Fruit fly (Drosophila melanogaster) whole organism, prepupa: ENCODE data around the gene CG33110.

Source experiments
- CG10631 ChIP-seq: fragments of 200-800 bp; sonication (Bioruptor generic); optimal IDR thresholded peaks from 2 replicates; lab custom pipeline; 2016; ENCODE audit warnings: missing biosample characterization, missing genetic modification characterization
- CG11294 ChIP-seq: fragments of 200-800 bp; sonication (Bioruptor generic); IDR thresholded peaks from 2 replicates; pipeline ENCODE4 v1.3.6; 2022; ENCODE audit warnings: missing biosample characterization, missing genetic modification characterization
- CG11762 ChIP-seq: fragments of 200-800 bp; sonication (Bioruptor generic); optimal IDR thresholded peaks from 3 replicates; lab custom pipeline; 2016; ENCODE audit warnings: missing biosample characterization, missing genetic modification characterization; ENCODE audit not compliant: insufficient read depth
- CG15336 ChIP-seq: fragments of 200-800 bp; sonication (Bioruptor generic); IDR thresholded peaks from 2 replicates; pipeline ENCODE4 v1.3.6; 2022; ENCODE audit warnings: missing biosample characterization, missing genetic modification characterization
- CG16779 ChIP-seq: fragments of 200-800 bp; sonication (Bioruptor generic); optimal IDR thresholded peaks from 3 replicates; lab custom pipeline; 2017; ENCODE audit warnings: missing biosample characterization, mild to moderate bottlenecking, missing genetic modification characterization
- CG31627 ChIP-seq: fragments of 200-800 bp; sonication (Bioruptor generic); optimal IDR thresholded peaks from 3 replicates; lab custom pipeline; 2016; ENCODE audit warnings: missing biosample characterization, missing genetic modification characterization
- CG32006 ChIP-seq: fragments of 200-800 bp; sonication (Bioruptor generic); optimal IDR thresholded peaks from 3 replicates; lab custom pipeline; 2017; ENCODE audit warnings: missing biosample characterization, mild to moderate bottlenecking, missing genetic modification characterization
- CG3919 ChIP-seq: fragments of 200-800 bp; sonication (Bioruptor generic); optimal IDR thresholded peaks from 3 replicates; lab custom pipeline; 2016; ENCODE audit warnings: missing biosample characterization, missing genetic modification characterization
- CG6163 ChIP-seq: fragments of 200-800 bp; sonication (Bioruptor generic); IDR thresholded peaks from 3 replicates; pipeline ENCODE4 v1.3.6; 2022; ENCODE audit warnings: missing biosample characterization, missing genetic modification characterization
- CG6276 ChIP-seq: fragments of 200-800 bp; sonication (Bioruptor generic); optimal IDR thresholded peaks from 2 replicates; lab custom pipeline; 2017; ENCODE audit warnings: missing biosample characterization, mild to moderate bottlenecking, missing genetic modification characterization
- CG6792 ChIP-seq: fragments of 200-800 bp; sonication (Bioruptor generic); optimal IDR thresholded peaks from 3 replicates; lab custom pipeline; 2016; ENCODE audit warnings: missing biosample characterization, missing genetic modification characterization
- CG6808 ChIP-seq: fragments of 200-800 bp; sonication (Bioruptor generic); optimal IDR thresholded peaks from 3 replicates; lab custom pipeline; 2017; ENCODE audit warnings: missing biosample characterization, missing genetic modification characterization, mild to moderate bottlenecking, moderate library complexity, missing genetic modification reagents
- CG8119 ChIP-seq: fragments of 200-800 bp; sonication (Bioruptor generic); IDR thresholded peaks from 3 replicates; pipeline ENCODE4 v1.3.6; 2022; ENCODE audit warnings: missing biosample characterization, missing genetic modification characterization
- Eip78C ChIP-seq: fragments of 200-800 bp; sonication (Bioruptor generic); peaks from one replicate; lab custom pipeline; 2016; ENCODE audit warnings: missing biosample characterization, missing genetic modification characterization
- Ets96B ChIP-seq: fragments of 200-800 bp; optimal IDR thresholded peaks from 2 replicates; lab custom pipeline; 2019; ENCODE audit warnings: missing biosample characterization, mild to moderate bottlenecking, missing genetic modification characterization, moderate library complexity
- Gug ChIP-seq: fragments of 200-800 bp; sonication (Bioruptor generic); IDR thresholded peaks from 2 replicates; pipeline ENCODE4 v1.3.6; 2022; ENCODE audit warnings: missing biosample characterization, missing genetic modification characterization
- Hr38 ChIP-seq: sonication (Bioruptor generic); optimal IDR thresholded peaks from 2 replicates; lab custom pipeline; 2016; ENCODE audit warnings: missing biosample characterization, missing genetic modification characterization
- Hr39 ChIP-seq: fragments of 200-800 bp; sonication (Bioruptor generic); optimal IDR thresholded peaks from 2 replicates; lab custom pipeline; 2016; ENCODE audit warnings: missing biosample characterization, missing genetic modification characterization
- Hr4 ChIP-seq: fragments of 200-800 bp; sonication (Bioruptor generic); optimal IDR thresholded peaks from 3 replicates; lab custom pipeline; 2016; ENCODE audit warnings: missing biosample characterization, missing genetic modification characterization
- Lpt ChIP-seq: fragments of 200-800 bp; sonication (Bioruptor generic); optimal IDR thresholded peaks from 3 replicates; lab custom pipeline; 2016; ENCODE audit warnings: missing biosample characterization, missing genetic modification characterization
- OdsH ChIP-seq: fragments of 200-800 bp; sonication (Bioruptor generic); optimal IDR thresholded peaks from 3 replicates; lab custom pipeline; 2016; ENCODE audit warnings: missing biosample characterization, missing genetic modification characterization
- Smox ChIP-seq: fragments of 200-800 bp; sonication (Bioruptor generic); optimal IDR thresholded peaks from 3 replicates; lab custom pipeline; 2016; ENCODE audit warnings: missing biosample characterization, missing genetic modification characterization
- Sox14 ChIP-seq: fragments of 200-800 bp; sonication (Bioruptor generic); optimal IDR thresholded peaks from 3 replicates; lab custom pipeline; 2016; ENCODE audit warnings: missing biosample characterization, missing genetic modification characterization
- achi ChIP-seq: fragments of 200-800 bp; sonication (Bioruptor generic); optimal IDR thresholded peaks from 3 replicates; lab custom pipeline; 2016; ENCODE audit warnings: missing biosample characterization, missing genetic modification characterization
- dac ChIP-seq: fragments of 200-800 bp; sonication (Bioruptor generic); optimal IDR thresholded peaks from 2 replicates; lab custom pipeline; 2017; ENCODE audit warnings: missing biosample characterization, mild to moderate bottlenecking, missing genetic modification characterization
- dsx ChIP-seq: fragments of 200-800 bp; optimal IDR thresholded peaks from 3 replicates; lab custom pipeline; 2019; ENCODE audit warnings: missing biosample characterization, mild to moderate bottlenecking, missing genetic modification characterization, moderate library complexity; ENCODE audit not compliant: poor library complexity, severe bottlenecking
- eg ChIP-seq: fragments of 200-800 bp; sonication (Bioruptor generic); IDR thresholded peaks from 3 replicates; pipeline ENCODE4 v1.3.6; 2022; ENCODE audit warnings: missing biosample characterization, missing genetic modification characterization
- esn ChIP-seq: fragments of 200-800 bp; sonication (Bioruptor generic); optimal IDR thresholded peaks from 2 replicates; lab custom pipeline; 2016; ENCODE audit warnings: missing biosample characterization, mild to moderate bottlenecking, missing genetic modification characterization, moderate library complexity
- fd59A ChIP-seq: fragments of 200-800 bp; sonication (Bioruptor generic); optimal IDR thresholded peaks from 2 replicates; lab custom pipeline; 2017; ENCODE audit warnings: missing biosample characterization, mild to moderate bottlenecking, missing genetic modification characterization, missing genetic modification reagents
- fd85E ChIP-seq: fragments of 200-800 bp; sonication (Bioruptor generic); optimal IDR thresholded peaks from 3 replicates; lab custom pipeline; 2016; ENCODE audit warnings: missing biosample characterization, missing genetic modification characterization
- fkh ChIP-seq: fragments of 200-800 bp; sonication (Bioruptor generic); optimal IDR thresholded peaks from 3 replicates; lab custom pipeline; 2017; ENCODE audit warnings: missing biosample characterization, mild to moderate bottlenecking, missing genetic modification characterization, moderate library complexity
- salr ChIP-seq, 2 experiments: fragments of 200-800 bp; sonication (Bioruptor generic); optimal IDR thresholded peaks; 3 replicates each; lab custom pipeline; 2016 to 2018; ENCODE audit warnings: missing biosample characterization in 2 of 2, missing genetic modification characterization in 2 of 2, mild to moderate bottlenecking in 1 of 2
- spab ChIP-seq: fragments of 200-800 bp; sonication (Bioruptor generic); optimal IDR thresholded peaks from 2 replicates; lab custom pipeline; 2017; ENCODE audit warnings: missing biosample characterization, mild to moderate bottlenecking, missing genetic modification characterization, missing genetic modification reagents
- svp ChIP-seq: fragments of 200-800 bp; sonication (Bioruptor generic); peaks from one replicate; lab custom pipeline; 2016; ENCODE audit warnings: missing biosample characterization, missing genetic modification characterization
- topi ChIP-seq: fragments of 200-800 bp; sonication (Bioruptor generic); optimal IDR thresholded peaks from 3 replicates; lab custom pipeline; 2016; ENCODE audit warnings: missing biosample characterization, missing genetic modification characterization

CG33110 gene

dm6 chr3R:22564707-22565106 is 5.3 kb upstream of the CG33110 start:
- TF ChIP-seq CG6792 (GFP tag; lab: Kevin White, UChicago) (no peak), CG11762 (GFP tag; lab: Kevin White, UChicago) (no peak), fd85E (GFP tag; lab: Kevin White, UChicago) (no peak), Sox14 (GFP tag; lab: Kevin White, UChicago) (no peak), CG16779 (tag; lab: Kevin White, UChicago) (no peak), spab (GFP tag; lab: Kevin White, UChicago) (no peak), CG31627 (GFP tag; lab: Kevin White, UChicago) (no peak), CG6276 (GFP tag; lab: Kevin White, UChicago) (no peak), Lpt (GFP tag; lab: Kevin White, UChicago) (no peak), salr (GFP tag; optimal IDR thresholded peaks at IDR 0.05; lab: Kevin White, UChicago) (no peak), CG32006 (no peak), CG15336 (no peak), Eip78C (GFP tag; lab: Kevin White, UChicago) (no peak), CG10631 (GFP tag; lab: Kevin White, UChicago) (no peak), dsx (GFP tag; lab: Kevin White, UChicago) (no peak)

DNA sequence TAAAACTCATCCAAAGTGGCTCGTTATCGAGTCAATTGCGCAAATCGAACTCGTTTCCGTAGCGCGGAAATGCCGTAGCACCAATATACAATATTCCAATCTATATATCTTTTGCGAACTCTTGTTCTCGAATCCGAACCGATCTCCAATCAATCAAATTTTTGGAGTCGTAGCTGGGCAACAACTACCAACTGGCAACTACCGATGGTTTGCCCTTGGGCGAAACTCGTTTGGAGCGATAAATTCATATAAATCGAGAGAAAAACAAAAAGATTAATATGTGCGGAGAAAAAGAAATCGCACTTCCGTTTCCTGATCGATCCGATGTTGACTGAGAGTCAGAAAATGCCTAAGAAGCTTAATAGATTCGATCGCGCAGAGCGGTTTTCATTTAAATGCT is 4.3 kb upstream of the CG33110 start:
- TF ChIP-seq topi (no peak), CG16779 (tag; lab: Kevin White, UChicago) (no peak), Eip78C (GFP tag; lab: Kevin White, UChicago) (no peak), dac (no peak), CG6808 (GFP tag; lab: Kevin White, UChicago) (no peak), Gug (GFP tag; lab: Robert Waterston, UW) (no peak), Hr38 (no peak), esn (GFP tag; lab: Kevin White, UChicago) (no peak)

DNA sequence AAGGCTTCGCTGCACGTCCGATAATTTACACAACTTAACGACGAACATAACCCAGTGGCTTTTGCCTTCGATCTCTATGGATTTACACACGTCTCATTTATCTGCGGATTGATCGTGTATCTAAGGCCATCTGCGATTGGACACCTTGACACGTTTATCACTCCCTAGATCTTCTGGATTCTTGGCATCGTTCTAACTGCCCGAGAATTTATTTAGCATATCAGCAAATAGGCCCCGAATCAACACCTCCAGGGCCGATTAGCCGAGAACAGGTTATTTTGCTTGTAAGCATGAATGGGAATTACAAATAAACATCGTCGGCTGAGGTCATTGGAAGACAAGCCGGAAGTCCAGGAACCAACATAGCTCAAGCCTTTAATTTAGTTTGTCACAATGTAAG is 1.5 kb upstream of the CG33110 start:
- peak; percentile 27 for TF ChIP-seq fkh (GFP tag; lab: Kevin White, UChicago)
- TF ChIP-seq dac, result no peak
- TF ChIP-seq Hr39 (GFP tag; lab: Kevin White, UChicago), result no peak
- TF ChIP-seq CG6276 (GFP tag; lab: Kevin White, UChicago), result no peak

- TF ChIP-seq CG16779 (tag; lab: Kevin White, UChicago) (no peak), fkh (GFP tag; lab: Kevin White, UChicago) (peak; percentile 72)
These were observed 3.6 kb downstream of the CG33110 start for dm6 chr3R:22573590-22573989.

- TF ChIP-seq svp (GFP tag; lab: Kevin White, UChicago) (no peak), Gug (GFP tag; lab: Robert Waterston, UW) (peak; percentile 54), dsx (GFP tag; lab: Kevin White, UChicago) (no peak), Smox (GFP tag; lab: Kevin White, UChicago) (no peak), CG6163 (peak; percentile 69), OdsH (GFP tag; lab: Kevin White, UChicago) (no peak), achi (no peak), CG8119 (GFP tag; lab: Robert Waterston, UW) (no peak), CG6792 (GFP tag; lab: Kevin White, UChicago) (no peak), Hr39 (GFP tag; lab: Kevin White, UChicago) (no peak), fd59A (no peak), dac (no peak), Lpt (GFP tag; lab: Kevin White, UChicago) (peak; percentile 32), CG11294 (GFP tag; lab: Robert Waterston, UW) (peak; percentile 7; the same call in 1 of the 2 replicates), CG16779 (tag; lab: Kevin White, UChicago) (no peak), CG3919 (GFP tag; lab: Kevin White, UChicago) (peak; percentile 26), eg (peak; percentile 82), Hr4 (GFP tag; lab: Kevin White, UChicago) (peak; percentile 21), Ets96B (no peak), CG11762 (GFP tag; lab: Kevin White, UChicago) (no peak), CG15336 (peak; percentile 18; the same call in 1 of the 2 replicates), CG32006 (peak; percentile 55), Eip78C (GFP tag; lab: Kevin White, UChicago) (peak; percentile 70), CG6276 (GFP tag; lab: Kevin White, UChicago) (peak; percentile 44)
- TF ChIP-seq, all 60 proteins: peak for 11
These were observed 6.2 kb downstream of the CG33110 start for dm6 chr3R:22576096-22576697.
